Fruit fly (Drosophila melanogaster) S2 (cell line): ENCODE data around the gene spd-2.

Experiments used
- CG8478 ChIP-seq: fragments of >200 bp; optimal IDR thresholded peaks from 2 replicates; lab custom pipeline; 2018
- CTCF ChIP-seq, 2 experiments: fragments of >200 bp; optimal IDR thresholded peaks; 2 replicates each; lab custom pipeline; 2018

spd-2 gene

DNA sequence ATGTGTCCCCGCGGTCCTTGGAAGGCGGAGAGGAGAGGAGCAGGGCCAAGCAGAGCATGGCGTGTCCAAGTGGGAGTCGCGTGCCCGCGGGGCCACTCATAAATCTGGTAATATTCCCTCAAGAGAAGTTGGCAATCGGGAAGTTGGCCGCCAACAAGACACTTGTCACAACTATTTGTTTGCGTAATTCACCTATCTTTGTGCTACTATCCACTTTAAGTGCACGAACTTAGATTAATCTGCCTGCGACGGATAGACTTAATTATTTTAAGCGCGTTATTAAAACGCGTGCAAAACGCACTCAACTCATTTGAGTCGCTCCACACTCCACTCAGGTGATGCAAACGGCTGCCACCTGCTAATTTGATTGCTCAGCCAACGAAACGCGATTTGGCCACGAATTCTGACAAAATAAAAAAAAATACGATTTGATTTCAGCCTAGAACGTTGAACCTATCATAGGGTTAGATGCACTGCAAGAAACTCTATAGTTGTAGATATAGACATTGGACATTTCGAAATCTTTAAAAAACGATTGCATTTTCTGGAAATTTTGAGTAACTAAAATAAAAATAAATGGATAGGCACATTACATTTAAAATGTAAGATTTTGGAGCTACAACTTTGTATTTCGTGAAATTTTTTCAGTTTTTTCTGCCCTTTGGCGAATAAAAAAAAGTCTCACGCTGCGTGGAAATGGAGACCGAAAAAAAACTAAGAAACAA is 23.6 kb downstream of the spd-2 start:
- no peak for TF ChIP-seq CG8478 (lab: Kevin White, UChicago)
- TF ChIP-seq CTCF (optimal IDR thresholded peaks at IDR 0.05; lab: Kevin White, UChicago), result no peak

DNA sequence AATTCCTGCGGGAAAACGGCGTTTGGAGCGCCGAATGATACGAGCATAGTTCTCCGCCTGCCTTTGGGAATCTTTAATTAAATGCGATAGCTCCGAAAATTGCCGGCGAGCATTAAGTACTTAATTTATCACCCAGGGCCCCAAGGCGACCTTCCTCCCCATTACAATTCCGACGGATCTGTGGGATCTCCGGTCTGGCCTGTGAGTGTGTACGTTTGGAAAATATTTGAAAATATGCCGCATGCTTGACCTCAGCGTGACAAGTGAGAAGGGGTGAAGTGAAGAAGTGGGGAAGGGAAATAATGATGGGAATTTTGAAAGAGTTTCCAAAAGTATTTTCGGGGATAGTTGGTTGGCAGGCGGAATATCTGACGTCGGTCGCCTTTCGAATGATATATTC is 25.4 kb downstream of the spd-2 start:
- TF ChIP-seq CTCF (optimal IDR thresholded peaks at IDR 0.05; lab: Kevin White, UChicago) (no peak), CG8478 (lab: Kevin White, UChicago) (no peak)

DNA sequence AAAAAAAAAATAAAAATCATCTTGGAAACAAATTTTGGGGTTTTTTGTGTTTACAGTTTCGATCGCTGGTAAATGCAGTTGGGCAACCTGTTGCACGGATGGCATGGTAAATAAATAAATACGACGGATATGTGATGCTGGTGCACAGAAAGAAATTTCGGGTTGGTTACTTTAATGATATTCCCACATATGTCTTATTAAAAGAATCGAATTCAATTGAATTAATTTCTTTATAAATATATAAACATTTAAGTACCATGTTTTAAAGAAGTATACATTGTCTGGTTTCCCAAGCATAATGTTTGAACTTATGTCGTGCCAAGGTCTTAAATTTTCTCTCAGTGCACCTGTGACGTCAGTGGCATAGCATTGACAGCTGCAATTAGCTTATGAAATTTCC is 27.3 kb downstream of the spd-2 start:
- TF ChIP-seq CTCF (optimal IDR thresholded peaks at IDR 0.05; lab: Kevin White, UChicago), result no peak
- no peak for TF ChIP-seq CG8478 (lab: Kevin White, UChicago)

DNA sequence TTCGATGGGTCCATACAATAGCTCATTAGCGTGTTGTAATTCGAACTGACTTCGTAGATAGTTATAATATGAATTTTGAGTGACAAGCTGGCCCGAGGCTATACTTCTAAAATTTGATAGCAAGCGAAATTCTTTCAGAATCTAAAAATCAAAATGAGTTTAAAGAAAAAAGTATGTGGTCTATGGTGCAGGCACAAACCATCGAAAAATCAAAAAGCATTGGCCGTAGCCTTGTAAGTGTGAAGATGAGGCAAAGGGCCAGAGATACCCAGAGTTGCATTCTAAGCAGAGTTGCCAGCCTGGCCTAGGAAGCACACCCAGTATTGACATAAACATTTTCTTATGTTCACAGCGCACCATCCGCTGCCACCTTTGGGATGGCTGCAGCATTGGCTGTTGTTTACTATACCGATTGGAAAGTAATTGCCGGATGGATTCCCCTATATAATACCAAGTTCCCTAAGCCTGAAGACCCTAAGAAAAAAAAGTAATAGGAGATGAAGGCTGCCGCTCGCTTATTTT is 28.1 kb downstream of the spd-2 start, which contains the start of gene UQCR-6.4L:
Gene UQCR-6.4L (plus strand): TSS at position 51 of the 522 bp plus-strand sequence.
- no peak for TF ChIP-seq CTCF (optimal IDR thresholded peaks at IDR 0.05; lab: Kevin White, UChicago)
- TF ChIP-seq CG8478 (lab: Kevin White, UChicago), result no peak

DNA sequence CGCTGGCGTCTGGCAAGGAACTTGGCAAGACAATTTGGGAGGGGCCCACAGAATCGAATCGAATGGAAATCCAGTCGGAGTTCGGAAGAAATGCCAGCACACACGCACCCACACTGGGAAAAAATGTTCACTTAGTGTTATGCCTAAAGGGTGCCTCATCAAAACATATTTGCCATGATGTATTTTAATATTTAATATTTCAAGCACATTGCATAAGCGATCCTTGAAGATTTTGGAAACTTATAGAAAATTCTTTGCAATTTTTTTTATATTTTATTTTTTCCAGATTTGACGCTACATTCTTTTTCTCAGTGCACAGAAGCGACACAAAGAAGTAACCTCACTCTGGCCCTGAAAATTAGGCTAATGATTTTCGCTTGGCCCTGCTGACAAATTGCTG is 28.7 kb downstream of the spd-2 start:
- no peak for TF ChIP-seq CG8478 (lab: Kevin White, UChicago)
- TF ChIP-seq CTCF (optimal IDR thresholded peaks at IDR 0.05; lab: Kevin White, UChicago), result no peak

DNA sequence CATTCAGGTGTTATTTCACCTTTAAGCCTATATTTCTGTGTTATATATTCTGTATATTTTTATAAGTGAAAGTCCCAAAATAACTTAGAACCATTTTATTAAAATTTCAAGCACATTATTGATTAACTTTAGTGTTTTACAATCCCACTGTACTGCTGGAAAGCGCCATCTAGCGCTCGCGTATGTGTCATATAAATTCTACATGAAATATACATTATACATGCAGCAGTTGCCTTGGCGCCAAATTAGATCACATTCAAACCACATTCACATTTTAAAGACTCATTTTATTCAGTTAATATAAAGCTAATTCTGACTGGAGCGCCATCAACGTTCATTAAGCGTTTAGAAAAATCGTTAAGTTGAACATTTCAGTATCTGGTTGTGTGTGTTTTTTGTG is 31.5 kb downstream of the spd-2 start:
- TF ChIP-seq CTCF (optimal IDR thresholded peaks at IDR 0.05; lab: Kevin White, UChicago) (peak; percentile 86 to 92), CG8478 (lab: Kevin White, UChicago) (no peak)

DNA sequence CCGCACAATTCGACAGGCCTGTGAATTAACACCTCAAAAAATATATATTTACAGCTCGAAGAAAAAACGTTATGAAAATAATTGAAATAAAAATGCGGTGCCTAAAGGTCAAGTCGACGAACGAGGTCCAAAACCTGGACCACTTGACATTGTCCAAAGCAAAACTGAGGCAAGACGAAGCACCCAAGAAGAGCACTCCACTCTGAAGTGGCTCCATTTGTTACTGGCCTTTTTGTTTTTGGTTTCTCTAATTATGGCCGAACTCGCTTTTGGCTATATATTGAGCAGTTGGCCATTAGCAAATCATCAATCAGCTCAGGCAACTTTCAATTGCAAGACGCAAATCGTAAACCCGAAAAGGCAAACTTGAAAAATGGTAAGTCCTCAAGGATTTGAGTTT is 38.3 kb downstream of the spd-2 start, which contains the start of gene CG4229:
Gene CG4229 (plus strand): TSS at position 301 of the 400 bp plus-strand sequence.
- TF ChIP-seq CG8478 (lab: Kevin White, UChicago), result no peak

DNA sequence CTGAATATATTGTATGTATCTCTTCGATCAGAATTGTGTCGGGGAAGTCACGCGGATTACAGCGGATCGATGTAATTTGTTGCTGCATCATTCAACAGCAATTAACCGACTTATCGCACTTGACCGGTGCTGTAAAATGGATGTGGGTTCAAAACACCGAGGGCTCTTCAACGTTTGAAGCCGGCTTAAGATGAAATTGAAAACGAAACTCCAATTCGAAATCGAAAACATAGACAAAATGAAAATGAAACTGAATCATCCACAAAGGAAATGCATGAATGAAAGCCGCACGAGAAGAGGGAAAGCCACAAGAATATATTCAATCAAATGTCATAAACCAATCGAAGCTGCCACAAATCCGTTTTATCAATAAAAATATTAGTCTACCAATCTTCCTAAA is 48.7 kb downstream of the spd-2 start:
- TF ChIP-seq CTCF (optimal IDR thresholded peaks at IDR 0.05; lab: Kevin White, UChicago), result no peak
- TF ChIP-seq CG8478 (lab: Kevin White, UChicago), result no peak

DNA sequence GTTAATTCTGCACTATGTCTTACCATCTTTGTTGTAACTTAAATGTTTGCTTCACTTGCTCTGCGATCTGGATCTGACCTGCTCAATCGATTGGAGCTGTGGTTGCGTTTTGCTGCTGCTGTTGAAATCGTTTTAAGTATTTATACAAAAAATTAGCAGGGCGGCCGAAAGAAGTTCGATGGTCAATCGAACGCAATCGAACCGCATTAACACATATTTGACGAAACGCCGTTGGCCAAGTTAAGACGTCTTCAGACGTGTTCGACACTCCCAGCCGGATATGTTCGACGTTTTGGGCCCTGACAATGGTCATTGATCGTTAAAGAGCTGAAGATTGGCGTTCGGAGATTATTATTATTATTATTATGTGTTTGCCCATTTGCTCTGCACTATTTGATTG is 49.3 kb downstream of the spd-2 start, which contains the start of gene CG13033:
Gene CG13033 (minus strand): TSS at position 118 of the 400 bp plus-strand sequence.
- no peak for TF ChIP-seq CG8478 (lab: Kevin White, UChicago)
- no peak for TF ChIP-seq CTCF (optimal IDR thresholded peaks at IDR 0.05; lab: Kevin White, UChicago)

DNA sequence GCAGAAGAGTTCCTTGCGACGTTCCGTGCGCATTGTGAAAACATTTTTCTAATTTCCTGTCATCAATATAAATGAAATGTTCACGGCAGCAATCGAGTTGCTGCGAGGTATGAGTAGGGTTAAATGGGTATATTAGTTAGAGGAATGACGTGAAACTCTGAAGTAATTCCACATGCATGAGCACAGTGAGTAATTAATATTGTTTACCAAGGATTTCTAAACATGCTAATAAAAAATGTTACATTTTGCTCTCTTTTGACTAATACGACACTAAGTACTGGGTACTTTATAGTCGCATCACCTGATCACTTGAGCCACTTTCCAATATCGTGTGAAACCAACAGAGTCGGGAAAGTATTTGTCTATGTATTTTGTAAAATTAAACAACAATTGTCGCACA is 50.6 kb downstream of the spd-2 start:
- TF ChIP-seq CTCF (optimal IDR thresholded peaks at IDR 0.05; lab: Kevin White, UChicago) (no peak), CG8478 (lab: Kevin White, UChicago) (no peak)

DNA sequence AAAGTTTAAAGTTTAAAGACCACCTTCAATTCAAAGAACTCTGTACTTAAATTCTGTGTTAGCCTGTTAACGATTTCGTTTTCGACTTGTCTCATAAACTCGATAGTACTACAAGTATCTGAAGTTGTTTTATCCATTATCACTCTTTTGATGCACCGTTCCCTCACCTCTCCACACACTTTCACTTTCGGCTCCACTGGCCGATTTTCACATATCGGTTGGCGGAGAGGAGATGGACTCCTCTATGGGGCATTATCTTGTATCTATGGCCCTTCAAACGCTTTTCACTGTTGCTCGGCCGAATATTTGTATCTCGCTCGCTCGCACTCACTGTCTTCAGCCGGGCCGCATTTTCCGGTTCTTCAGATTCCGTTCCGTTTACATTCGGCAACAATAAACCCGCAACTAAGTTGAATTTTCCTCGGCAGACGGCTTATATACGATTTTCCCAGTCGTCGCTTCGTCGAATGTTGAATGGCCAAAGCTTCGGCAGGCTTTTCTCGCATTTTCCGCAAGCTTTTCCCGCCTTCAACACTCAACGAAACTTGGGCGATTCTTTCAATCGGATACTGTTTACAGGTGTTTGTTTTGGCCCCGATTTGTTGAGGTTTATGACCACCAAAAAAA is 51.7 kb downstream of the spd-2 start, which contains the start of gene CG43373:
Gene CG43373 (minus strand): TSS at position 373 of the 627 bp plus-strand sequence.
- TF ChIP-seq CTCF (optimal IDR thresholded peaks at IDR 0.05; lab: Kevin White, UChicago) (no peak), CG8478 (lab: Kevin White, UChicago) (no peak)
